Worm (Caenorhabditis elegans) whole organism, L1 larva: ENCODE measurements around the gene ins-1.

Source experiments
- aha-1 ChIP-seq: fragments of 150-350 bp; optimal IDR thresholded peaks from 2 replicates; lab custom pipeline; 2014; ENCODE audit warnings: missing biosample characterization, missing genetic modification characterization
- egl-27 ChIP-seq, 2 experiments: fragments of 150-350 bp in 1 of 2; sonication (generic microtip); optimal IDR thresholded peaks; 3 replicates each; lab custom pipeline; 2017 to 2018; ENCODE audit warnings: missing biosample characterization in 2 of 2, missing genetic modification characterization in 2 of 2, missing genetic modification reagents in 2 of 2
- fos-1 ChIP-seq: fragments of 150-350 bp; optimal IDR thresholded peaks from 2 replicates; lab custom pipeline; 2014; ENCODE audit warnings: missing biosample characterization, missing genetic modification characterization
- lin-39 ChIP-seq: fragments of 150-350 bp; optimal IDR thresholded peaks from 2 replicates; lab custom pipeline; 2014; ENCODE audit warnings: missing biosample characterization, missing genetic modification reagents, missing genetic modification characterization
- mab-9 ChIP-seq: fragments of 200-800 bp; sonication (Bioruptor generic); IDR thresholded peaks from 2 replicates; pipeline ENCODE4 v1.3.6; 2022; ENCODE audit warnings: missing genetic modification reagents, missing genetic modification characterization, missing compliant biosample characterization
- pag-3 ChIP-seq: sonication (generic microtip); optimal IDR thresholded peaks from 2 replicates; lab custom pipeline; 2017; ENCODE audit warnings: missing genetic modification characterization, mild to moderate bottlenecking, missing compliant biosample characterization, antibody characterized with exemption, borderline replicate concordance; ENCODE audit not compliant: insufficient read depth
- sup-37 ChIP-seq: fragments of 200-800 bp; sonication (Bioruptor generic); optimal IDR thresholded peaks from 2 replicates; lab custom pipeline; 2018; ENCODE audit warnings: mild to moderate bottlenecking, missing genetic modification characterization, missing compliant biosample characterization
- unc-98 ChIP-seq: fragments of 200-800 bp; sonication (Bioruptor generic); IDR thresholded peaks from 2 replicates; pipeline ENCODE4 v1.3.6; 2022; ENCODE audit warnings: missing genetic modification characterization, missing compliant biosample characterization
- zag-1 ChIP-seq: fragments of 150-350 bp; optimal IDR thresholded peaks from 2 replicates; lab custom pipeline; 2014; ENCODE audit warnings: missing biosample characterization, missing genetic modification characterization
- ztf-11 ChIP-seq, 2 experiments: sonication (generic microtip); optimal IDR thresholded peaks; 2 replicates each; lab custom pipeline; 2016 to 2017; ENCODE audit warnings: missing genetic modification characterization in 2 of 2, missing biosample characterization in 1 of 2, missing compliant biosample characterization in 1 of 2

DNA sequence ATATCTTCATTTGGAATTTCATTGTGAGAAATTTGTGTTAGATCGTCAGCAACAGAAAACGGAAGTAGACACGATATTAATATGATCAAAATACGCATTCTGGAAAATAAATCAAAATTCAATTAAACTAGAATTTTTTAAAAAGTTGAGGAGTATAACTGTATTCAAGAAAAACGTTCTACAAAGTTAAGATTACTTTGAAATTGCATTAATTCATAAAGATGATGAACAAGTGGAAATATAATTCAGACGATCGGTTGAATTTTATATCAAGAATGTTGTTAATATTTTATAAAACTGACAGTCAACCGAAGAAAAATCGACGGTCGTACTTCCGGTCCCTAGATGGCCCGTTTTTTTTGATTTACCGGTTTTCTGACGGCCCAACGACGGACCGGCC is 16.5 kb downstream of the ins-1 start, which contains the start of gene F01D4.8:
- no peak for TF ChIP-seq ztf-11 (tag; optimal IDR thresholded peaks at IDR 0.05; lab: Kevin White, UChicago)
- TF ChIP-seq pag-3 (tag; lab: Kevin White, UChicago) = no peak
- TF ChIP-seq unc-98 = no peak
- no peak for TF ChIP-seq mab-9 (GFP tag; lab: Robert Waterston, UW)
- no peak for TF ChIP-seq sup-37 (GFP tag; lab: Kevin White, UChicago)
- TF ChIP-seq fos-1 = no peak
- TF ChIP-seq lin-39 (tag; lab: Kevin White, UChicago) = no peak
- no peak for TF ChIP-seq egl-27 (tag; optimal IDR thresholded peaks at IDR 0.05; lab: Kevin White, UChicago)
- no peak for TF ChIP-seq aha-1
- no peak for TF ChIP-seq zag-1 (tag; lab: Kevin White, UChicago)
